Worm (Caenorhabditis elegans) whole organism, young adult: ENCODE data around the gene W02B3.4.

Experiments used
- C06A6.2 ChIP-seq: fragments of 200-800 bp; sonication (Bioruptor generic); conservative IDR thresholded peaks from 2 replicates; pipeline ENCODE4 v1.3.6; 2022; ENCODE audit warnings: missing genetic modification characterization, missing compliant biosample characterization
- C17E4.6 ChIP-seq: fragments of 200-800 bp; sonication (Bioruptor generic); IDR thresholded peaks from 2 replicates; pipeline ENCODE4 v1.3.6; 2022; ENCODE audit warnings: missing genetic modification reagents, missing genetic modification characterization, missing compliant biosample characterization
- F22D6.2 ChIP-seq: sonication (generic microtip); optimal IDR thresholded peaks from 2 replicates; lab custom pipeline; 2016; ENCODE audit warnings: mild to moderate bottlenecking, missing genetic modification characterization, missing compliant biosample characterization
- F33H1.4 ChIP-seq: fragments of 200-800 bp; sonication (Bioruptor generic); IDR thresholded peaks from 2 replicates; pipeline ENCODE4 v1.3.6; 2022; ENCODE audit warnings: missing genetic modification reagents, missing genetic modification characterization, missing compliant biosample characterization
- F39B2.1 ChIP-seq: fragments of 200-800 bp; sonication (Bioruptor generic); IDR thresholded peaks from 2 replicates; pipeline ENCODE4 v1.3.6; 2022; ENCODE audit warnings: missing genetic modification reagents, missing genetic modification characterization, missing compliant biosample characterization
- F49E8.2 ChIP-seq: sonication (generic microtip); optimal IDR thresholded peaks from 3 replicates; lab custom pipeline; 2017; ENCODE audit warnings: missing genetic modification characterization, mild to moderate bottlenecking, missing compliant biosample characterization, antibody characterized with exemption, moderate library complexity; ENCODE audit not compliant: insufficient read depth
- Y53G8AR.9 ChIP-seq: fragments of 200-800 bp; sonication (Bioruptor generic); conservative IDR thresholded peaks from 2 replicates; pipeline ENCODE4 v1.3.6; 2022; ENCODE audit warnings: missing genetic modification reagents, missing genetic modification characterization, missing compliant biosample characterization
- Y79H2A.3 ChIP-seq: fragments of 200-800 bp; sonication (Bioruptor generic); conservative IDR thresholded peaks from 2 replicates; pipeline ENCODE4 v1.3.6; 2022; ENCODE audit warnings: missing genetic modification reagents, missing genetic modification characterization, missing compliant biosample characterization
- aptf-2 ChIP-seq: fragments of 200-800 bp; sonication (Bioruptor generic); conservative IDR thresholded peaks from 2 replicates; pipeline ENCODE4 v1.3.6; 2022; ENCODE audit warnings: missing genetic modification reagents, missing genetic modification characterization, missing compliant biosample characterization
- aptf-3 ChIP-seq: fragments of 200-800 bp; sonication (Bioruptor generic); IDR thresholded peaks from 2 replicates; pipeline ENCODE4 v1.3.6; 2022; ENCODE audit warnings: missing genetic modification characterization, missing compliant biosample characterization
- atf-7 ChIP-seq: sonication (generic microtip); optimal IDR thresholded peaks from 2 replicates; lab custom pipeline; 2017; ENCODE audit warnings: mild to moderate bottlenecking, missing genetic modification characterization, missing compliant biosample characterization
- athp-1 ChIP-seq: sonication (generic microtip); optimal IDR thresholded peaks from 2 replicates; lab custom pipeline; 2017; ENCODE audit warnings: mild to moderate bottlenecking, missing genetic modification characterization, missing compliant biosample characterization
- attf-5 ChIP-seq: fragments of 200-800 bp; sonication (Bioruptor generic); optimal IDR thresholded peaks from 2 replicates; lab custom pipeline; 2018; ENCODE audit warnings: mild to moderate bottlenecking, missing genetic modification characterization, missing compliant biosample characterization
- bed-1 ChIP-seq: fragments of 200-800 bp; sonication (Bioruptor generic); IDR thresholded peaks from 2 replicates; pipeline ENCODE4 v1.3.6; 2022; ENCODE audit warnings: missing genetic modification reagents, missing genetic modification characterization, missing compliant biosample characterization
- ceh-100 ChIP-seq: fragments of 200-800 bp; sonication (Bioruptor generic); IDR thresholded peaks from 2 replicates; pipeline ENCODE4 v1.3.6; 2022; ENCODE audit warnings: missing genetic modification reagents, missing genetic modification characterization, missing compliant biosample characterization
- ceh-91 ChIP-seq: fragments of 200-800 bp; sonication (Bioruptor generic); IDR thresholded peaks from 2 replicates; pipeline ENCODE4 v1.3.6; 2022; ENCODE audit warnings: missing genetic modification reagents, missing genetic modification characterization, missing compliant biosample characterization
- chd-7 ChIP-seq: sonication (generic microtip); optimal IDR thresholded peaks from 2 replicates; lab custom pipeline; 2016; ENCODE audit warnings: mild to moderate bottlenecking, missing genetic modification characterization, moderate library complexity, missing compliant biosample characterization
- dox-1 ChIP-seq: fragments of 200-800 bp; sonication (Bioruptor generic); IDR thresholded peaks from 2 replicates; pipeline ENCODE4 v1.3.6; 2022; ENCODE audit warnings: missing genetic modification reagents, missing genetic modification characterization, missing compliant biosample characterization
- dpl-1 ChIP-seq: fragments of 150-350 bp; optimal IDR thresholded peaks from 2 replicates; lab custom pipeline; 2014; ENCODE audit warnings: missing biosample characterization, missing genetic modification reagents, missing genetic modification characterization
- efl-1 ChIP-seq: fragments of 150-350 bp; optimal IDR thresholded peaks from 2 replicates; lab custom pipeline; 2014; ENCODE audit warnings: missing biosample characterization, missing genetic modification reagents, missing genetic modification characterization
- egl-18 ChIP-seq: fragments of 200-800 bp; sonication (Bioruptor generic); IDR thresholded peaks from 2 replicates; pipeline ENCODE4 v1.3.6; 2022; ENCODE audit warnings: missing genetic modification reagents, missing genetic modification characterization, missing compliant biosample characterization
- egrh-3 ChIP-seq: fragments of 200-800 bp; sonication (Bioruptor generic); IDR thresholded peaks from 2 replicates; pipeline ENCODE4 v1.3.6; 2022; ENCODE audit warnings: missing genetic modification reagents, missing genetic modification characterization, missing compliant biosample characterization
- ekl-4 ChIP-seq: fragments of 200-800 bp; sonication (Bioruptor generic); IDR thresholded peaks from 2 replicates; pipeline ENCODE4 v1.3.6; 2022; ENCODE audit warnings: missing genetic modification reagents, missing genetic modification characterization, missing compliant biosample characterization
- hlh-12 ChIP-seq: sonication (generic microtip); optimal IDR thresholded peaks from 2 replicates; lab custom pipeline; 2016; ENCODE audit warnings: missing genetic modification characterization, missing compliant biosample characterization
- hlh-26 ChIP-seq: fragments of 200-800 bp; sonication (Bioruptor generic); conservative IDR thresholded peaks from 2 replicates; pipeline ENCODE4 v1.3.6; 2022; ENCODE audit warnings: missing genetic modification reagents, missing genetic modification characterization, missing compliant biosample characterization
- hrde-1 ChIP-seq: sonication (generic microtip); optimal IDR thresholded peaks from 2 replicates; lab custom pipeline; 2016; ENCODE audit warnings: missing genetic modification characterization, mild to moderate bottlenecking, missing compliant biosample characterization, moderate library complexity, missing genotype, missing genetic modification reagents, borderline replicate concordance
- let-526 ChIP-seq: fragments of 200-800 bp; sonication (Bioruptor generic); IDR thresholded peaks from 2 replicates; pipeline ENCODE4 v1.3.6; 2022; ENCODE audit warnings: missing genetic modification reagents, missing genetic modification characterization, missing compliant biosample characterization
- let-607 ChIP-seq, 2 experiments: fragments of 200-800 bp in 1 of 2; sonication (Bioruptor generic) in 1 of 2; sonication (generic microtip) in 1 of 2; optimal IDR thresholded peaks; 2 replicates each; lab custom pipeline; 2016 to 2018; ENCODE audit warnings: mild to moderate bottlenecking in 2 of 2, missing compliant biosample characterization in 2 of 2, missing genetic modification characterization in 2 of 2, moderate library complexity in 2 of 2, missing genotype in 1 of 2
- lin-35 ChIP-seq, 3 experiments: fragments of 150-350 bp in 2 of 3; sonication (generic microtip) in 1 of 3; optimal IDR thresholded peaks; 2 replicates each; lab custom pipeline; 2014 to 2018; ENCODE audit warnings: missing biosample characterization in 3 of 3, missing genetic modification characterization in 3 of 3, missing genetic modification reagents in 3 of 3
- lin-40 ChIP-seq: sonication (generic microtip); optimal IDR thresholded peaks from 2 replicates; lab custom pipeline; 2016; ENCODE audit warnings: missing genetic modification characterization, mild to moderate bottlenecking, missing compliant biosample characterization, missing genotype, missing genetic modification reagents
- madf-8 ChIP-seq: fragments of 200-800 bp; sonication (Bioruptor generic); conservative IDR thresholded peaks from 2 replicates; pipeline ENCODE4 v1.3.6; 2022; ENCODE audit warnings: missing genetic modification reagents, missing genetic modification characterization, missing compliant biosample characterization
- mel-28 ChIP-seq: sonication (generic microtip); optimal IDR thresholded peaks from 2 replicates; lab custom pipeline; 2016; ENCODE audit warnings: borderline replicate concordance, mild to moderate bottlenecking, missing genetic modification characterization, missing compliant biosample characterization
- nfya-2 ChIP-seq: fragments of 200-800 bp; sonication (Bioruptor generic); IDR thresholded peaks from 2 replicates; pipeline ENCODE4 v1.3.6; 2022; ENCODE audit warnings: missing genetic modification reagents, missing genetic modification characterization, missing compliant biosample characterization
- nfyb-1 ChIP-seq: fragments of 200-800 bp; sonication (Bioruptor generic); IDR thresholded peaks from 2 replicates; pipeline ENCODE4 v1.3.6; 2022; ENCODE audit warnings: missing genetic modification reagents, missing genetic modification characterization, missing compliant biosample characterization
- nhr-179 ChIP-seq: sonication (generic microtip); optimal IDR thresholded peaks from 2 replicates; lab custom pipeline; 2016; ENCODE audit warnings: mild to moderate bottlenecking, missing genetic modification characterization, missing compliant biosample characterization
- nhr-90 ChIP-seq: sonication (generic microtip); optimal IDR thresholded peaks from 2 replicates; lab custom pipeline; 2016; ENCODE audit warnings: missing genotype, mild to moderate bottlenecking, missing genetic modification characterization, missing compliant biosample characterization
- rec-8 ChIP-seq, 2 experiments: sonication (generic microtip); optimal IDR thresholded peaks; 2 replicates each; lab custom pipeline; 2016; ENCODE audit warnings: mild to moderate bottlenecking in 2 of 2, missing genetic modification characterization in 2 of 2, missing genetic modification reagents in 2 of 2, missing genotype in 2 of 2, missing biosample characterization in 1 of 2, missing compliant biosample characterization in 1 of 2, moderate library complexity in 1 of 2
- rpc-1 ChIP-seq, 2 experiments: fragments of 150-350 bp in 1 of 2; sonication (generic microtip) in 1 of 2; optimal IDR thresholded peaks; 2 replicates each; lab custom pipeline; 2014 to 2018; ENCODE audit warnings: missing biosample characterization in 1 of 2, missing genetic modification characterization in 1 of 2, missing genetic modification reagents in 1 of 2, missing genotype in 1 of 2
- sea-2 ChIP-seq: fragments of 200-800 bp; sonication (Bioruptor generic); IDR thresholded peaks from 2 replicates; pipeline ENCODE4 v1.3.6; 2022; ENCODE audit warnings: missing genetic modification characterization, missing compliant biosample characterization
- snpc-1.3 ChIP-seq: sonication (generic microtip); optimal IDR thresholded peaks from 2 replicates; lab custom pipeline; 2017; ENCODE audit warnings: missing genetic modification characterization, mild to moderate bottlenecking, missing compliant biosample characterization, antibody characterized with exemption, moderate library complexity, missing genotype, missing genetic modification reagents; ENCODE audit not compliant: insufficient read depth
- somi-1 ChIP-seq: fragments of 200-800 bp; sonication (Bioruptor generic); optimal IDR thresholded peaks from 2 replicates; lab custom pipeline; 2018; ENCODE audit warnings: mild to moderate bottlenecking, missing genetic modification characterization, missing compliant biosample characterization
- sptf-2 ChIP-seq: fragments of 200-800 bp; sonication (Bioruptor generic); optimal IDR thresholded peaks from 2 replicates; lab custom pipeline; 2018; ENCODE audit warnings: mild to moderate bottlenecking, missing genetic modification characterization, missing compliant biosample characterization
- tbx-9 ChIP-seq: sonication (generic microtip); optimal IDR thresholded peaks from 2 replicates; lab custom pipeline; 2016; ENCODE audit warnings: borderline replicate concordance, missing genetic modification characterization, inconsistent platforms, missing compliant biosample characterization
- ztf-18 ChIP-seq: sonication (generic microtip); optimal IDR thresholded peaks from 2 replicates; lab custom pipeline; 2016; ENCODE audit warnings: missing genotype, mild to moderate bottlenecking, missing genetic modification characterization, missing compliant biosample characterization
- ztf-26 ChIP-seq: sonication (generic microtip); optimal IDR thresholded peaks from 2 replicates; lab custom pipeline; 2017; ENCODE audit warnings: missing genetic modification characterization, missing compliant biosample characterization
- ztf-28 ChIP-seq: fragments of 200-800 bp; sonication (Bioruptor generic); IDR thresholded peaks from 2 replicates; pipeline ENCODE4 v1.3.6; 2022; ENCODE audit warnings: missing genetic modification reagents, missing genetic modification characterization, missing compliant biosample characterization
- ztf-6 ChIP-seq: fragments of 200-800 bp; sonication (Bioruptor generic); IDR thresholded peaks from 2 replicates; pipeline ENCODE4 v1.3.6; 2022; ENCODE audit warnings: missing genetic modification reagents, missing genetic modification characterization, missing compliant biosample characterization

The W02B3.4 gene

DNA sequence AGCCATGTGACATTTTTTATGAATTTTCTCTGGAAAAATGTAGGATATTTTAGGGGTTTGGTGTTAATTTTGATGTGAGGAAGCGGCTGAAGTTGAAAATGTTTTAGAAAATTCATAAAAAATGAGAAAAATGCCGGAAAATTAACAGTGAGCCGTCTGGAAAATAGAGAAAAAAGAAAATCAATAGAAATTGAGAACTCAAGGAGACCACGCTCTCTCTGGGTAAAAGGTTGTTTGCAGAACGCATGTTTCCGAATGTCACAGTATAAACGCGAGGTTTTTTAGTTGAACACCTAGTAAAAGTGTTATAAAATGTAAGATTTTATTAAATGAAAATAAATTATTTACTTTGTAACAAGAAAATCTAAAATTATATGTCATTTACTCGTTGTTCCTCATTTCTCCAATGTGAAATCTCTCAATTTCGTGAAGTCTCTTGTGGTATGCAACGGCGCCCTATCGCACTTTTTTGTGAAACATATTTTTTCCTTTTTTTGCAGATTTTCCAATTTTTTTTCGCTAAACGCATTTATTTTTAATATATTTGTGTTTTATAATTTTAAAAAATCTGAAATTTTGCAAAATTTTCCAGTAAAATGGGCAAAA, 42.9 kb downstream of the W02B3.4 start, which contains the start of the genes tag-266 and tag-267:
Gene tag-266 (minus strand): TSS at position 29 of the 606 bp plus-strand sequence.
Gene tag-267 (plus strand): TSS at position 593 of the 606 bp plus-strand sequence.
- TF ChIP-seq egl-18 (GFP tag; lab: Robert Waterston, UW) (no peak), hrde-1 (tag; lab: Kevin White, UChicago) (no peak), sptf-2 (GFP tag; lab: Kevin White, UChicago) (no peak), rec-8 (tag; optimal IDR thresholded peaks at IDR 0.05; lab: Kevin White, UChicago) (peak in 1 of 2 experiments; percentile 16), ceh-100 (GFP tag; lab: Robert Waterston, UW) (peak; percentile 97), bed-1 (GFP tag; lab: Robert Waterston, UW) (no peak), lin-40 (tag; lab: Kevin White, UChicago) (peak; percentile 68), lin-35 (GFP tag; optimal IDR thresholded peaks at IDR 0.05; lab: Kevin White, UChicago) (no peak), nfya-2 (GFP tag; lab: Robert Waterston, UW) (no peak), F39B2.1 (GFP tag; lab: Robert Waterston, UW) (no peak), ztf-28 (GFP tag; lab: Robert Waterston, UW) (0 out of 2 replicates have a peak, but pooled peaks have one; percentile 15), C17E4.6 (GFP tag; lab: Robert Waterston, UW) (no peak), C06A6.2 (no peak), Y53G8AR.9 (no peak), F22D6.2 (tag; lab: Kevin White, UChicago) (no peak), hlh-26 (GFP tag; lab: Robert Waterston, UW) (no peak), Y79H2A.3 (GFP tag; lab: Robert Waterston, UW) (no peak), atf-7 (no peak), ztf-18 (tag; lab: Kevin White, UChicago) (peak; percentile 76), hlh-12 (tag; lab: Kevin White, UChicago) (no peak), dox-1 (GFP tag; lab: Robert Waterston, UW) (peak; percentile 59), ekl-4 (GFP tag; lab: Robert Waterston, UW) (no peak), snpc-1.3 (peak; percentile 48), dpl-1 (GFP tag; lab: Kevin White, UChicago) (no peak), aptf-3 (GFP tag; lab: Robert Waterston, UW) (no peak), ztf-6 (GFP tag; lab: Robert Waterston, UW) (no peak), let-607 (tag; optimal IDR thresholded peaks at IDR 0.05; lab: Kevin White, UChicago) (peak in 1 of 2 experiments; percentile 25), attf-5 (peak; percentile 84), somi-1 (GFP tag; lab: Kevin White, UChicago) (no peak), ceh-91 (GFP tag; lab: Robert Waterston, UW) (no peak), F49E8.2 (no peak), efl-1 (GFP tag; lab: Kevin White, UChicago) (no peak), rpc-1 (optimal IDR thresholded peaks at IDR 0.05; lab: Kevin White, UChicago) (no peak), rpc-1 (tag; optimal IDR thresholded peaks at IDR 0.05; lab: Kevin White, UChicago) (no peak), madf-8 (GFP tag; lab: Robert Waterston, UW) (no peak), athp-1 (tag; lab: Kevin White, UChicago) (peak; percentile 53), mel-28 (tag; lab: Kevin White, UChicago) (no peak), nfyb-1 (GFP tag; lab: Robert Waterston, UW) (no peak), tbx-9 (tag; lab: Kevin White, UChicago) (no peak), egrh-3 (0 out of 2 replicates have a peak, but pooled peaks have one; percentile 16), sea-2 (no peak), F33H1.4 (no peak), ztf-26 (tag; lab: Kevin White, UChicago) (no peak), nhr-179 (tag; lab: Kevin White, UChicago) (no peak), chd-7 (tag; lab: Kevin White, UChicago) (no peak), nhr-90 (tag; lab: Kevin White, UChicago) (no peak), let-526 (no peak), aptf-2 (GFP tag; lab: Robert Waterston, UW) (peak; percentile 47; the same call in 1 of the 2 replicates)
